Worm (Caenorhabditis elegans) whole organism, late embryonic: Measurements from ENCODE around the gene lurp-4.

Experiments used
- F13H6.1 ChIP-seq: sonication (generic microtip); optimal IDR thresholded peaks from 2 replicates; lab custom pipeline; 2016; ENCODE audit warnings: missing genetic modification characterization, missing compliant biosample characterization
- ceh-48 ChIP-seq: sonication (generic microtip); optimal IDR thresholded peaks from 2 replicates; lab custom pipeline; 2016; ENCODE audit warnings: missing genetic modification characterization, inconsistent platforms, missing compliant biosample characterization
- dve-1 ChIP-seq: sonication (generic microtip); optimal IDR thresholded peaks from 2 replicates; lab custom pipeline; 2017; ENCODE audit warnings: antibody characterized with exemption, mild to moderate bottlenecking, missing genetic modification characterization, missing compliant biosample characterization
- mec-3 ChIP-seq: sonication (generic microtip); optimal IDR thresholded peaks from 2 replicates; lab custom pipeline; 2016; ENCODE audit warnings: borderline replicate concordance, missing genetic modification characterization, missing compliant biosample characterization
- nfya-1 ChIP-seq: sonication (generic microtip); optimal IDR thresholded peaks from 2 replicates; lab custom pipeline; 2017; ENCODE audit warnings: missing genetic modification characterization, mild to moderate bottlenecking, missing compliant biosample characterization, antibody characterized with exemption, moderate library complexity
- pha-2 ChIP-seq: sonication (generic microtip); optimal IDR thresholded peaks from 2 replicates; lab custom pipeline; 2017; ENCODE audit warnings: mild to moderate bottlenecking, missing genetic modification characterization, missing compliant biosample characterization
- pha-4 ChIP-seq: fragments of 150-350 bp; optimal IDR thresholded peaks from 2 replicates; lab custom pipeline; 2018; ENCODE audit warnings: missing biosample characterization, missing genetic modification reagents, missing genetic modification characterization
- pqm-1 ChIP-seq: sonication (generic microtip); optimal IDR thresholded peaks from 2 replicates; lab custom pipeline; 2016; ENCODE audit warnings: missing genetic modification characterization, missing compliant biosample characterization

ce11 chrV:13053635-13054034, 38.8 kb upstream of the lurp-4 start, which contains the start of gene srr-1:
- TF ChIP-seq nfya-1 (no peak), pha-4 (no peak), ceh-48 (tag; lab: Kevin White, UChicago) (no peak), pqm-1 (no peak), F13H6.1 (tag; lab: Kevin White, UChicago) (no peak), pha-2 (tag; lab: Kevin White, UChicago) (no peak), mec-3 (tag; lab: Kevin White, UChicago) (no peak), dve-1 (tag; lab: Kevin White, UChicago) (no peak)
